Fruit fly (Drosophila melanogaster): ENCODE results near the gene CG42705.

DNA sequence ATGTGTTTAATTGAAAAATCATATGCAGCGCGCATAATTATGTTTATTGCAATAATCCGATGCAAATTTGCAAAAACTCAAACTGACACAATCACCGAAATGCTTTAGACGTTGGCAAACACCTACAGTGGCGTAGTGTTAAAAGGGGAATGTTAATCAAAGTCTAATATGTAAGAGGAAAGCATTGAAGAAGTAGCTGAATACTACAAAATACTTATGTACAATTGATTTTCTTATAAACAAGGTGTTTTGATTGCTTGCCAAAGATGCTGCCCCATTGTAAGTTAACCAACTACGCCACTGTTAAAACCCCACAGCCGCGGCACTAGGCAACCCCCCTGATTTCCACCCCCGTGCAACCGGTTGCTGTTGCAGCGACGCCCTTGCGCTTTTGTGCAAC lies 34.1 kb upstream of the CG42705 start:
- TF ChIP-seq pan (optimal IDR thresholded peaks at IDR 0.05) (no peak), psq (optimal IDR thresholded peaks at IDR 0.05) (no peak), EcR (GFP tag; optimal IDR thresholded peaks at IDR 0.05) (no peak)

Measured in whole organism.